Worm (Caenorhabditis elegans) whole organism, L3 larva: ENCODE results near the gene Y58A7A.3.

ENCODE experiments used
- ZK546.5 ChIP-seq: sonication (generic microtip); optimal IDR thresholded peaks from 2 replicates; lab custom pipeline; 2017; ENCODE audit warnings: missing biosample characterization, missing genetic modification characterization
- ceh-16 ChIP-seq: sonication (generic microtip); optimal IDR thresholded peaks from 2 replicates; lab custom pipeline; 2017; ENCODE audit warnings: missing biosample characterization, missing genetic modification characterization
- ceh-28 ChIP-seq: fragments of 150-350 bp; optimal IDR thresholded peaks from 2 replicates; lab custom pipeline; 2014; ENCODE audit warnings: missing biosample characterization, missing genetic modification reagents, missing genetic modification characterization
- egl-27 ChIP-seq: sonication (generic microtip); optimal IDR thresholded peaks from 4 replicates; lab custom pipeline; 2017; ENCODE audit warnings: missing biosample characterization, missing genetic modification reagents, missing genetic modification characterization
- fos-1 ChIP-seq: fragments of 150-350 bp; optimal IDR thresholded peaks from 2 replicates; lab custom pipeline; 2014; ENCODE audit warnings: missing biosample characterization, missing genetic modification characterization
- nhr-11 ChIP-seq: fragments of 150-350 bp; optimal IDR thresholded peaks from 2 replicates; lab custom pipeline; 2014; ENCODE audit warnings: missing biosample characterization, missing genetic modification characterization
- nhr-12 ChIP-seq: fragments of 150-350 bp; optimal IDR thresholded peaks from 2 replicates; lab custom pipeline; 2014; ENCODE audit warnings: missing biosample characterization, missing genetic modification characterization
- nhr-23 ChIP-seq: fragments of 150-350 bp; optimal IDR thresholded peaks from 2 replicates; lab custom pipeline; 2014; ENCODE audit warnings: missing biosample characterization, missing genetic modification reagents, missing genetic modification characterization
- nhr-77 ChIP-seq: fragments of 150-350 bp; optimal IDR thresholded peaks from 2 replicates; lab custom pipeline; 2014; ENCODE audit warnings: missing biosample characterization, missing genetic modification characterization
- pqm-1 ChIP-seq: fragments of 150-350 bp; optimal IDR thresholded peaks from 2 replicates; lab custom pipeline; 2017; ENCODE audit warnings: missing biosample characterization, missing genetic modification characterization, inconsistent platforms
- skn-1 ChIP-seq: fragments of 150-350 bp; optimal IDR thresholded peaks from 2 replicates; lab custom pipeline; 2014; ENCODE audit warnings: missing biosample characterization, missing genetic modification characterization
- unc-62 ChIP-seq: fragments of 150-350 bp; sonication (generic microtip); optimal IDR thresholded peaks from 4 replicates; lab custom pipeline; 2014; ENCODE audit warnings: missing biosample characterization, missing genetic modification reagents, missing genetic modification characterization

- TF ChIP-seq unc-62 (GFP tag; lab: Kevin White, UChicago) (peak; percentile 57), ZK546.5 (tag; lab: Kevin White, UChicago) (peak; percentile 77), skn-1 (peak; percentile 77), nhr-23 (tag; lab: Kevin White, UChicago) (peak; percentile 88), fos-1 (tag; lab: Kevin White, UChicago) (no peak), ceh-16 (no peak), pqm-1 (peak; percentile 81), nhr-12 (tag; lab: Kevin White, UChicago) (no peak), ceh-28 (tag; lab: Kevin White, UChicago) (peak; percentile 74), nhr-11 (tag; lab: Kevin White, UChicago) (peak; percentile 86), egl-27 (tag; lab: Kevin White, UChicago) (peak; percentile 26), nhr-77 (tag; lab: Kevin White, UChicago) (peak; percentile 49)
Measured at ce11 chrV:5049333-5049942, 31.3 kb downstream of the Y58A7A.3 start, which contains the start of the genes pqn-51 and K11D12.14.
